Fruit fly (Drosophila melanogaster): ENCODE results near the gene Lrp4.
A peak's percentile ranks its signal among the peaks of the same experiment; 100 is the strongest.

Gene Lrp4

DNA sequence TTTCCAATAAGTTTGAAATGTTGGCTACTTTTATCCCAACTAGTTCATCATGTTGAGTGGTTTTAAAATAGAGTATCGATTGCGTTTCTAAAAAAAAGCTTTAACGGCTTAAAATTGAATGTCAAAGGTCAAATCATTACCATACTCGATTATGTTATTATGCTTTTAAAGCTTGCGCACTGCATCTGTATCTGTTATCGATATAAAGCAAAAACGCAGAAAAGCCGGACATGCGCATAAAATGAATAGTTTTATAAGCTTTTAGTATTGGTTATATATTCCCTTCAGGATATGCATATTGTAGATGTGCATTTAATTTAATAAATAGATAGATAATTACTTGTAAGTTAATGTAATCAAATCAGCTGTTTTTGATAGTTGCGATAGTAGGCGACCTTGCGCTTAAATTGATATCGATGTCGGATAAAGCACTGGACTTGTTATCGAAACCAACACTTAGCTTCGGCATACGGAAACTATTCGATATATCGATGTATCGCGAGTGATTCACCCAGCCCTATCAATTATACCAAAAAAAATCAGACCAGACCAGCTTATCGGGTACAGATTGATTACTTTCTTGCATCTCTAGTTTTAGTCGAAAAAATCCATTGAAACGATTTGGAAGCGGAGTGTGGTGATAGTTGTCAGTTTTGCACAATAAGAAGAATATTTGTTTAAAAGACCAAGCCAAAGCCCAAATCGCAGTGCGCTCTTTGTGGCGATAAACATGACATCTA lies 18.9 kb upstream of the Lrp4 start, which contains the start of gene shi:
TSS of gene shi (plus strand) at position 511 of the 740 bp plus-strand sequence.
- peak; percentile 32 for TF ChIP-seq CG17801 (GFP tag; optimal IDR thresholded peaks at IDR 0.05; ENCODE audit: partially characterized antibody)

DNA sequence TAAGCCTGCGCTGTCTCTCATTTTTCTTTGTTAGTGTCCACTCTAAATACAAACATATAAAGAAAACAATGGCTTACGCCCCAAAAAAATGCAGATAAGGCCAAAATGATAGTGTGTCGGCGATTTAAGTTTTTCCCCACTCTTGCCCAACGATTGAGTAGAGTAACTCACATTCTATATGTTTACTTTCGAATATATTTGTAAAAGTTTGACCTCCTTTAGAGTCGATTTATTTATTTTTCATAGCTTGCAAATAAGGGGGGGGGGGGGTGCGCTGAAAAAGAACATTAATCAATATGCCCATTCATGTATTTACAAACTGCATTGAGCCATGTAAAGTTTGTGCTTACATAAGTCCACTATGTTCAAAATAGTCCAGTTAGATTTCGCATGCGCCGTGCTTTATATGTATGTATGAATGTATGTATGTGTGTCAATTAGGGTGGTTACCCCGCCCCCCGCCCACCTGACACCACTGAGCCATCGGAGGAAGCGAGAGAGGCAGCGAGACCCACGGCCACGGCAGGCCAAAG lies 16.9 kb upstream of the Lrp4 start:
- TF ChIP-seq CG17801 (GFP tag; optimal IDR thresholded peaks at IDR 0.05; ENCODE audit: partially characterized antibody): no peak

DNA sequence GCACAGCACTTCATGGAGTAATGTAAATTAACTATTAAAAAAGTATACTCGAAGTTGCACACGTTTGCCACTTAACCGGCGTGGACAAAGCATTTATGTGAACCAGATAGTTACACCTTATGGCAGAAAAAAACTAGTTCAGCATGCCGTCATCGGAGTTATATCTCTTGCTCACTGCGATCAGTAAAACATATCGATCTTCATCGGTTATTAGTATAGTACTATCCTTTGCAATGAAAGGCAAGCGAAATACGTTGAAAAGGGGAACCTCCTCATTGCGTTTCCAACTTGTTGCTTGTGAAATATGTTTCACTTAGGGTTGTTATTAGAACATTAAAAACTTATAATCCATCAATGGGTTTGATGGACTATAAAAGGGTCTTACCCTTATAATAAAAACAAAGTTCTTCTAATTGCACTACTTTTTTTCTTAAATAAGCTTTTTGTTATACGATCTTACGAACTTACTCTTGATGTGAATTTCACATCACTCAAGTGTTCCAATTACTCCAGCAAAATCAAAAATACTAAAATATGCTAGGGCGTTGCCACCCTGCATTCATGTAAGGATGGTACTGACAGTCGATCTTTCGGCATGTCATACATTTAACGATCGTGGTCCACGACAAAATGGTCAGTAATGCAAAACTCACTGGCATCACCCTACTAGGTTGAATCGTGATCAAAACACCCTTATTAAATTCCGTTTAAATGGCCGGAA lies 946 bp upstream of the Lrp4 start, which contains the start of gene CycD:
TSS of gene CycD (minus strand) at position 113 of the 721 bp plus-strand sequence.
- no peak for TF ChIP-seq CG17801 (GFP tag; optimal IDR thresholded peaks at IDR 0.05; ENCODE audit: partially characterized antibody)

DNA sequence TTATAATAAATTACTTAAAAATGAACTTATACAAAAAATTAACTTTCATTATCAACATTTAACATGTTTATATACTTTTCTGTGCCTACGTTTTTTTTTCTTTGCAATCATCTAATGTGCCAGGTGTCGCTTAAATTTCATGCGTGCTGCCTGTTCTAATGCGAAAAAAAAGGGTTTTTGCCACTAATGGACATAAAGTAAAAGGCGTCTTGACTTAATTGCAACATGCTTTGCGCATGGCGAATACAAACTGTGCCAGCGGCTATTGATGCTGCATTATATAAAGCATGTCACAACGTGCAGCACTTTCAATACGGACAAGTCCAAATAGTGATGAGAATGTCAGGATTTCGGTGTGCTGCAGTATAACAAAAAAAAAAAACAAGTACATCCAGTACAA lies 11.0 kb downstream of the Lrp4 start, which contains the start of gene CG8916:
TSS of gene CG8916 (plus strand) at position 301 of the 400 bp plus-strand sequence.
- TF ChIP-seq CG17801 (GFP tag; optimal IDR thresholded peaks at IDR 0.05; ENCODE audit: partially characterized antibody): no peak

DNA sequence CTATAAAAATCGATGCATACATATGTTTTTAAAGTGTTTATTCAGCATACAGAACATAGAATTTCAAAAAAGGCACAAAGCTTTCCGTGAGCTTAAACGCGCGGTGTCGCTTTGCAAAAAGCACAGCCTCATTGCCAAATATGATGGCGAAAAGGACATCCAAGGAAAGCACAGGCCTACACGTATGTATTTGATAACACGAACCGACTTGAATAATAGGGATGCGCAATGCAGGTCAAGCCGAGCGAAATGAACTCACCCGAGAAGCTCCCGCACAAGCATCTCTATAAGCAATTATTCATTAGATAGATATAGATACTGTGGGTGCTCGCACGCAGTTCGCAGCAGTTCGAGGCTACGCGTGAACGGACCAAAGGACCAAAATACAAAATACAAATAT lies 14.1 kb downstream of the Lrp4 start, which contains the start of gene Lcch3:
TSS of gene Lcch3 (plus strand) at position 301 of the 400 bp plus-strand sequence.
- TF ChIP-seq CG17801 (GFP tag; optimal IDR thresholded peaks at IDR 0.05; ENCODE audit: partially characterized antibody): no peak

DNA sequence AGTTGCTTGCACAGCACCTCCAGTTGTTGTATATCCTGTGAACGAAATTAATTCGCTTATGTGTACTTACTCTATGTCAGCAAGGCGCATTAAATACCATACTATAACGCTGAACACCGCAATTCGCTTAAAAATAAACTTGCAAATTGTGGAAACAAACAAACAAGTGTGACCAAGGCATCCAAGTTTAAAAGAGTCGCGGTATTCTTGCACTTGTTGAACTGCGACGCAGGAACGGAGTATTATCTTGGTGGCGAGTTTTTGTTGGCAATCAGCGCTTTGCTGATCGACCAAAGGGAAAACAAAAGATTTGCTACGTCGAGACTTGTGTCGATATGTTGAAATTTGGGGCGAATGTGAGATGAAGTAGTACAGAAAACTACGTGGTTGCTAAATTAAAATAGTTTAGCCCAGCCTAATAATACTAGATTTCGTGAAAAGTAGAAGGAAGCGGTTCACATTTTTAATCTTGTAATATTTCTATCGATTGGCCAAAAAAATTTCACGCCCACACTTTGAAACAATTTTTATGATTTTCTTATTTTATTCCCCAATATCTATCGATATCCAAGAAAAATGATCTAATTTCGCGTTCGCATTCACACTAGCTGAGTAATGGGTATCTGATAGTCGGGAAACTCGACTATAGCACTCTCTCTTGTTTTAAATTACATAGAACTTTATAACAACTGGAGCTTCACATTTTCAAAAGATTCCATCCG lies 23.0 kb downstream of the Lrp4 start, which contains the start of gene Ranbp16:
TSS of gene Ranbp16 (minus strand) at position 364 of the 722 bp plus-strand sequence.
- TF ChIP-seq CG17801 (GFP tag; optimal IDR thresholded peaks at IDR 0.05; ENCODE audit: partially characterized antibody): no peak

DNA sequence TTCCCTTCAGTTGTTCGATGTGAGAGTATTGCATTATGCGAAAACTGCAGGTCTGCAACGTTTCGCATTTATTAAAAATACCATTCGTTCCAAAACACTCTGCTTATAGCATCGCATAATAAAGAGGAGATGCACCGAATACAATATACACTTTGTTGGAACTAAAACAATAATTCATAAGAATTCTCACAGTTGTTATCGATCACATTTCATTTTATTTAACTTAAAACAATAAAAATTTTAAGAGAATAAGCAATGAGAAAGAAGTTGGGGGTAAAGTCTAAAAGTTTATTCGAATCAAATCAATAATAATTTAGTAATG lies 23.5 kb downstream of the Lrp4 start:
- TF ChIP-seq CG17801 (GFP tag; optimal IDR thresholded peaks at IDR 0.05; ENCODE audit: partially characterized antibody): no peak

DNA sequence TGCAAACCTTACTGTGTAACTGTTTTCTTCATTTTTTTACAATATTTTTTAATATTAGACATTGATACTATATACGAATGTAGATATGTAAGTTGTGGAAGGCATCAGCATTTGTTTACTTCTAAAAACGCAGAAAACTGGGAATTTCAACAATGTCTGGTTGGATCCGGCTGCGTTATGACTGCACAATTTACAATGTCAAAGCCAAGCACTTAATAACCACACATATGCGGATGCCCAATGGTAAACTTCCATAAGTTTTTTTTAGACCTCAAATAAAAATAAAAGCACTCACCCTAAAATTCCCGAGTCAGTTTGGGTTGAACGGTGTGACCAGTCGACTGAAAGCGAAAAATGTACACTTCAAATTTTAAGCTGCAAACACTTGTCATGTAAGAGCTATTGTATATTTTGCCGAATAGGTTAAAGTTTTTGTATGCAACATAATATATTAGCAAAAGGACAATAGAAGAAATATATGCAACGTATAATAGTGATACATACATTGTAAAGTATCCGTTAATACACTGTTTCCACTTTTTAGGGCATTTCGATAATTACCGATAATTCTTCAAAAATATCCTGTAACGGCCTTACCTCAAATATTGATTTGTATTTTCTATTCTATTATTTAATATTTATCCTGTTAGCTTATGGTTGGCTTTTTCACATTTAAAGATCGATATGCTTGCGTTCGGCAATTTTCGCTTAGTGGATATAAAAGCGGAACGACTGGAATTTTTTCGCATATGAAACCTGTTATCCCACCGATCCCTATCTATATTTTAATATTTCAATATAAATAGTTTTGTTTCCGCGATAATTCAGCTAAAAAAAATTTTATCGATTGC lies 29.7 kb downstream of the Lrp4 start, which contains the start of gene Stim:
TSS of gene Stim (minus strand) at position 347 of the 851 bp plus-strand sequence.
- TF ChIP-seq CG17801 (GFP tag; optimal IDR thresholded peaks at IDR 0.05; ENCODE audit: partially characterized antibody): no peak

DNA sequence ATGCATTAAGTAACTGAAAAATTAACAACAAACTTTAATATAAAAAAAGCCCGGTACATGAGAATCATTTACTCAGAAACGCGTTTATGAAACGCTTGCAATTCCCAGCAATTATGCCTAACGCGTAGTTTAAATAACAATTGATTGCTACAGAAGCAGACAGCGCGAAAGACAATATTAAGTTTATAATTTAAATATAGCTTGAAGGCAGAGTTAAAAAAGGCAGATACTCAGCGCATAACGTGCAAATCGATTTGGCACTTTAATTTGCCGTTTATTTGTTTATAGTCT lies 30.2 kb downstream of the Lrp4 start, which contains the start of gene CG8924:
TSS of gene CG8924 (plus strand) at position 122 of the 291 bp plus-strand sequence.
- TF ChIP-seq CG17801 (GFP tag; optimal IDR thresholded peaks at IDR 0.05; ENCODE audit: partially characterized antibody): no peak

DNA sequence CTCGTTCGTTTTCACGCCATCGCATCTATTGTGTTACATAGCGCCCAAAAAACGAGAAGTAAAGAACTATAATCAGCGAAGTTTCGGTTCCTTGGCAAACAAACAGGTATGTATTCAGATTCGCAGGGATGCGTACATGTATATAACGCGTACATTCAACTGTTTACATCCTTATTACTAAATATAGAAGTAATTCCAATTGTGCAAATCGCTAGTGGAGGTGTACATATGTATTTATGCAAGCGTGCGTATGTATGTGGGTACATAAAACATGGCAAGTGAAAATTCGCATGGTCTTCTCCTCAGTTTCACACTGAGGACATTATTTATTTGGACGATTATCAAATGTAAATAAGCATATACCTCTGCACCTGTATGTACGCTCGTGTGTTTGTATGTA lies 30.9 kb downstream of the Lrp4 start:
- no peak for TF ChIP-seq CG17801 (GFP tag; optimal IDR thresholded peaks at IDR 0.05; ENCODE audit: partially characterized antibody)

DNA sequence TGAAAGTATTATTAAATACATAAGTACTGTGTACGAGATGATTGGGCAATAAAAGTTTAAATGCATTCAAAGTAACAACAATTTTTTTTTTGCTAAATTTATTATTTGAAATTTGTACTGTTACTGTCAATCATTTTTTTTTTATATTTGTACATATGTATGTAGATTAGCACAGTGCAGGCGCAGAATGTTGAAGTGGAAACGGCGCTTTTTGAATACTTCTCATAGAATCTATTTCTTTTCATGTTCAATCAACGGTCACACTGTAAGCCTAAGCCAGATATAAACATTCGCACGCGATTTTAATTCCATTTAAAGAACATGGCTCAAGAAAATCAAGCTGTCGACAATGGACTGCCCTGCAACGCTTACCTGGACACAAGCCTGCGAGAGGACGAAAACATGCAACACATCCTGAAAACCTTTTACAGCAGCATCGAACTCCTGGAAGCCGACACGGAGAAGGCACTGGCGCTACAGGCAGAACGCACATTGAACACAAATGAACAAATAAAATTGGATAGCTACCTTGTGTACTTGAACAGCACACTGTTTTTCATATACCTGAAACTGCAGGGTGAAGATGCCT lies 34.2 kb downstream of the Lrp4 start, which contains the start of gene Rrp47:
TSS of gene Rrp47 (plus strand) at position 163 of the 589 bp plus-strand sequence.
- no peak for TF ChIP-seq CG17801 (GFP tag; optimal IDR thresholded peaks at IDR 0.05; ENCODE audit: partially characterized antibody)

DNA sequence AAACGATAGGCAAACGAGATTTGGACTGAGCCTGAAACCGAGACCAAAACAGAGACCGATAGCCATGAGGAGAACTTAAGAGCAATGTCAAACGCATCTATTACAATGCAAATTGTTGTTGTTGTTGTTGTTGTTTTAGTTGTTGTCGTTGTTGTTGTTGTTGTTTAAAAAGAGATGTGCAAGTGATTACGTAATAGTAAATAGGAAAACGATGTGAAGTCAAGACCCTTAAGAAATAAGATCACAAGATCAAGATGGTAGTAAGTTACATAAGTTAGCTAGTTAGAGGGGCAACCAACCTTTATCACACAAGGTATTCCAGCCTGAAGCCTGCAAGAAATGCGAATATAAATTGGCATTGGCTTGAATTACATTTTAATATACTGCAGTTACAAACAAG lies 39.4 kb downstream of the Lrp4 start:
- no peak for TF ChIP-seq CG17801 (GFP tag; optimal IDR thresholded peaks at IDR 0.05; ENCODE audit: partially characterized antibody)

DNA sequence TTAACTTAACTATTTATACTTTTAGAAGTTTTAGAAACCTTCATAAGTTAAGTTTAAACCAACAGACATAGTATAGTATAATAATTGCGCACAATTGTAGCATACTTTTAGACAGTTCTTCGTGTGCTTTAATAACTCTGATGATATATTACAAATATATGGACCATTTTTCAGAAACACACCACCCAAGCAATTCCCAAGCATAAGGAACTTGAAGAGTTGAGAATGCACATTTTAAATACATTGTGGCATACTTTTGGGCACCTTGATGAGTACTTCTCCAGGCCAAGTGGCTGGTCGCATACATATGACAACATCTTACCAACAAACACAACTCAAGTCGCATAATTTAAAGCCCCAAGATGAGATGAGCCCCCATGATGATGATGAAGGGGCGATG lies 58.9 kb downstream of the Lrp4 start:
- TF ChIP-seq CG17801 (GFP tag; optimal IDR thresholded peaks at IDR 0.05; ENCODE audit: partially characterized antibody): no peak

Measured in ovary, adult (tissue).